Worm (Caenorhabditis elegans) whole organism, young adult: Measurements from ENCODE around the gene C18H7.6.

Source experiments
- F57A8.1 ChIP-seq: fragments of 200-800 bp; sonication (Bioruptor generic); optimal IDR thresholded peaks from 2 replicates; lab custom pipeline; 2018; ENCODE audit warnings: mild to moderate bottlenecking, missing genetic modification characterization, moderate library complexity, missing compliant biosample characterization
- ama-1 ChIP-seq, 3 experiments: fragments of 150-350 bp in 1 of 3; sonication (generic microtip) in 2 of 3; optimal IDR thresholded peaks; 2 replicates each; lab custom pipeline; 2014 to 2018; ENCODE audit warnings: missing biosample characterization in 2 of 3, missing genetic modification characterization in 2 of 3, missing genetic modification reagents in 2 of 3
- efl-1 ChIP-seq: fragments of 150-350 bp; optimal IDR thresholded peaks from 2 replicates; lab custom pipeline; 2014; ENCODE audit warnings: missing biosample characterization, missing genetic modification reagents, missing genetic modification characterization
- egrh-3 ChIP-seq: fragments of 200-800 bp; sonication (Bioruptor generic); IDR thresholded peaks from 2 replicates; pipeline ENCODE4 v1.3.6; 2022; ENCODE audit warnings: missing genetic modification reagents, missing genetic modification characterization, missing compliant biosample characterization
- lin-26 ChIP-seq: fragments of 200-800 bp; sonication (Bioruptor generic); IDR thresholded peaks from 2 replicates; pipeline ENCODE4 v1.3.6; 2022; ENCODE audit warnings: missing genetic modification reagents, missing genetic modification characterization, missing compliant biosample characterization
- lin-35 ChIP-seq, 3 experiments: fragments of 150-350 bp in 2 of 3; sonication (generic microtip) in 1 of 3; optimal IDR thresholded peaks; 2 replicates each; lab custom pipeline; 2014 to 2018; ENCODE audit warnings: missing biosample characterization in 3 of 3, missing genetic modification characterization in 3 of 3, missing genetic modification reagents in 3 of 3
- madf-3 ChIP-seq: fragments of 200-800 bp; sonication (Bioruptor generic); IDR thresholded peaks from 2 replicates; pipeline ENCODE4 v1.3.6; 2022; ENCODE audit warnings: missing genetic modification reagents, missing genetic modification characterization, missing compliant biosample characterization
- mxl-1 ChIP-seq: sonication (generic microtip); optimal IDR thresholded peaks from 2 replicates; lab custom pipeline; 2016; ENCODE audit warnings: missing genetic modification characterization, missing compliant biosample characterization
- nfya-2 ChIP-seq: fragments of 200-800 bp; sonication (Bioruptor generic); IDR thresholded peaks from 2 replicates; pipeline ENCODE4 v1.3.6; 2022; ENCODE audit warnings: missing genetic modification reagents, missing genetic modification characterization, missing compliant biosample characterization
- tlf-1 ChIP-seq: fragments of 200-800 bp; sonication (Bioruptor generic); optimal IDR thresholded peaks from 2 replicates; lab custom pipeline; 2018; ENCODE audit warnings: mild to moderate bottlenecking, missing genetic modification characterization, missing compliant biosample characterization

- TF ChIP-seq lin-35 (GFP tag; optimal IDR thresholded peaks at IDR 0.05; lab: Kevin White, UChicago) (no peak), tlf-1 (no peak), F57A8.1 (GFP tag; lab: Kevin White, UChicago) (no peak), madf-3 (no peak), ama-1 (optimal IDR thresholded peaks at IDR 0.05; lab: Kevin White, UChicago) (no peak), ama-1 (GFP tag; optimal IDR thresholded peaks at IDR 0.05; lab: Kevin White, UChicago) (no peak), lin-26 (GFP tag; lab: Robert Waterston, UW) (no peak), nfya-2 (GFP tag; lab: Robert Waterston, UW) (no peak), mxl-1 (no peak), egrh-3 (GFP tag; lab: Robert Waterston, UW) (no peak), efl-1 (GFP tag; lab: Kevin White, UChicago) (no peak)
Observed at ce11 chrIV:587729-588128, 4.6 kb downstream of the C18H7.6 start, which contains the start of gene C18H7.12.
